Fruit fly (Drosophila melanogaster) whole organism, wandering third instar larva: ENCODE measurements around the gene eIF3d2.

Experiments
- Abd-B ChIP-seq: fragments of >200 bp; optimal IDR thresholded peaks from 2 replicates; lab custom pipeline; 2017; ENCODE audit warnings: missing biosample characterization, missing genetic modification characterization
- Dfd ChIP-seq: fragments of >200 bp; optimal IDR thresholded peaks from 2 replicates; lab custom pipeline; 2017; ENCODE audit warnings: missing biosample characterization, missing genetic modification characterization
- N ChIP-seq: fragments of >200 bp; optimal IDR thresholded peaks from 2 replicates; lab custom pipeline; 2018; ENCODE audit warnings: missing biosample characterization, missing external identifiers, missing genetic modification characterization
- Sp1 ChIP-seq: fragments of 200-800 bp; sonication (Bioruptor generic); optimal IDR thresholded peaks from 3 replicates; lab custom pipeline; 2019; ENCODE audit warnings: missing biosample characterization, mild to moderate bottlenecking, missing genetic modification characterization, moderate library complexity
- dl ChIP-seq, 2 experiments: fragments of 175-275, 200-275 bp in 1 of 2; fragments of 200-275 bp in 1 of 2; sonication (Bioruptor generic); optimal IDR thresholded peaks; lab custom pipeline; 2018; ENCODE audit warnings: mild to moderate bottlenecking in 2 of 2, missing biosample characterization in 2 of 2, missing genetic modification characterization in 2 of 2, moderate library complexity in 2 of 2; ENCODE audit not compliant: partially characterized antibody in 2 of 2, insufficient read depth in 1 of 2
- dmrt93B ChIP-seq: fragments of 200-800 bp; sonication (Bioruptor generic); optimal IDR thresholded peaks from 2 replicates; lab custom pipeline; 2018; ENCODE audit warnings: missing biosample characterization, mild to moderate bottlenecking, missing genetic modification characterization
- tai ChIP-seq: sonication (Bioruptor generic); optimal IDR thresholded peaks from 2 replicates; lab custom pipeline; 2016; ENCODE audit warnings: missing biosample characterization, missing genetic modification characterization
- usp ChIP-seq: fragments of >200 bp; optimal IDR thresholded peaks from 2 replicates; lab custom pipeline; 2017; ENCODE audit warnings: missing biosample characterization, missing genetic modification characterization

DNA sequence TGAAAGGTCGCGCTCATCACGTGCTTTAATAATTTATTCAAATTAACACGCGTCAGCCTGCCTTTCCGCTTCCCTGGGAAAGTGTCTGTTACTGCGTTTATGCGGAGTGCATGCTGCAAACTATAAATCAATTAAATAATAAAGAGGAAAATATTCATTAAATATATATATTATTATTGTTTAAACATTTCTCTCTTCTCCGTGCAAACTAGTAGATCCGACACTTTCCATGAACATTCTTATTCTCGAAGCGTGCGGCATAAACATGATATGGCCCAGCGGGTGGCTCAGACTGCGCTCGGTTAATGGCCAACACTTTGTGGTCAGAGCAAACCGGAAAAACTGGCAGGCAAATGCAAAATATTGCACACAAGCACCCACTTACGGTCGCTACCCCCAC is 26.5 kb downstream of the eIF3d2 start:
- TF ChIP-seq usp (GFP tag; lab: Kevin White, UChicago): no peak
- no peak for TF ChIP-seq dl (GFP tag; optimal IDR thresholded peaks at IDR 0.05; lab: Kevin White, UChicago; ENCODE audit: insufficient read depth in 1 of 2, partially characterized antibody in 2 of 2)
- no peak for TF ChIP-seq Sp1 (GFP tag; lab: Kevin White, UChicago)
- no peak for TF ChIP-seq tai (GFP tag; lab: Kevin White, UChicago)
- TF ChIP-seq dmrt93B: no peak
- no peak for TF ChIP-seq Abd-B (GFP tag; lab: Kevin White, UChicago)
- TF ChIP-seq Dfd (GFP tag; lab: Kevin White, UChicago): no peak
- no peak for TF ChIP-seq N (GFP tag; lab: Kevin White, UChicago)
